Worm (Caenorhabditis elegans) whole organism, early embryonic: ENCODE measurements around the gene ZC449.7.

Source experiments
- aly-1 ChIP-seq: sonication (generic microtip); optimal IDR thresholded peaks from 2 replicates; lab custom pipeline; 2016; ENCODE audit warnings: missing genetic modification characterization, missing compliant biosample characterization
- ama-1 ChIP-seq: fragments of 150-350 bp; optimal IDR thresholded peaks from 2 replicates; lab custom pipeline; 2014
- flt-1 ChIP-seq: fragments of 200-800 bp; sonication (Bioruptor generic); IDR thresholded peaks from 2 replicates; pipeline ENCODE4 v1.3.6; 2022; ENCODE audit warnings: missing genetic modification characterization, missing compliant biosample characterization
- tbx-37 ChIP-seq: fragments of 200-800 bp; sonication (Bioruptor generic); conservative IDR thresholded peaks from 2 replicates; pipeline ENCODE4 v1.3.6; 2022; ENCODE audit warnings: missing genetic modification reagents, missing genetic modification characterization, missing compliant biosample characterization
- tra-4 ChIP-seq: sonication (generic microtip); optimal IDR thresholded peaks from 2 replicates; lab custom pipeline; 2017; ENCODE audit warnings: missing genetic modification characterization, missing compliant biosample characterization

- TF ChIP-seq tbx-37 (GFP tag; lab: Robert Waterston, UW): no peak
- TF ChIP-seq ama-1 (lab: Kevin White, UChicago): no peak
- no peak for TF ChIP-seq flt-1 (GFP tag; lab: Robert Waterston, UW)
- no peak for TF ChIP-seq tra-4 (tag; lab: Kevin White, UChicago)
- no peak for TF ChIP-seq aly-1 (tag; lab: Kevin White, UChicago)
These were observed 21.4 kb upstream of the ZC449.7 start for ce11 chrX:4992523-4992922.
